Worm (Caenorhabditis elegans): Measurements from ENCODE around the gene T04F8.2.

DNA sequence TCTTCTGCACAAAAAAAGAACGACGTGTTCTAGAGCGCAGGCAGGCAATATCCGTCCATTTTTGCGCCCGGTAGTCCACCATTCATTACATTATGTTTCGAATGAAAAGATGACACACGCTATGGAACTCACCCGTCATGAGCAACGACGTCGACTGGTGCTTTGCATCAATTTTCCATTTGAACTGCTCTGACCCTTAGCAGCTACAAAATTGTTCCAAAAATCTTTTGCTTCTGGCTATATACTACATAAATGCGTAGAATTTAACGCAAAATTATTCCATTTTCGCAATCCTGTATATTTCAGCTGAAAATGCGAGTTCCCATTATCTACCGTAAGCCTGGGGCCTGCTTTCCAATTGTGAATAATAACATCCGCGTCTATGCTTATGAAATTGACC, 2.0 kb upstream of the T04F8.2 start, which contains the start of gene T04F8.3:
- TF ChIP-seq elt-2 (tag; optimal IDR thresholded peaks at IDR 0.05) (no peak), tbx-2 (tag; optimal IDR thresholded peaks at IDR 0.05) (no peak), pqm-1 (tag; optimal IDR thresholded peaks at IDR 0.05) (no peak), ref-2 (tag; optimal IDR thresholded peaks at IDR 0.05) (no peak), nfya-1 (tag; optimal IDR thresholded peaks at IDR 0.05) (no peak)

Data from whole organism, late embryonic.